Fruit fly (Drosophila melanogaster): ENCODE results near the gene Msh6.

The Msh6 gene

dm6 chr3L:15137790-15138189, 20.6 kb downstream of the Msh6 start:
- TF ChIP-seq CG4496 (GFP tag; IDR thresholded peaks at IDR 0.05) (no peak), D1 (tag; optimal IDR thresholded peaks at IDR 0.05) (no peak), CG10348 (GFP tag; IDR thresholded peaks at IDR 0.05) (no peak), gl (tag; optimal IDR thresholded peaks at IDR 0.05) (no peak), CG34367 (tag; optimal IDR thresholded peaks at IDR 0.05) (no peak), CG12605 (GFP tag; IDR thresholded peaks at IDR 0.05) (no peak), Snoo (tag; optimal IDR thresholded peaks at IDR 0.05) (no peak), rn (GFP tag; IDR thresholded peaks at IDR 0.05) (no peak), CG13204 (GFP tag; optimal IDR thresholded peaks at IDR 0.05) (no peak), CG17806 (tag; optimal IDR thresholded peaks at IDR 0.05) (no peak), CG9948 (tag; optimal IDR thresholded peaks at IDR 0.05) (no peak), fd96Ca (GFP tag; IDR thresholded peaks at IDR 0.05) (no peak), CG32121 (GFP tag; IDR thresholded peaks at IDR 0.05) (no peak), Pif1B (GFP tag; optimal IDR thresholded peaks at IDR 0.05) (no peak), CG8159 (tag; optimal IDR thresholded peaks at IDR 0.05) (no peak), EcR (GFP tag; optimal IDR thresholded peaks at IDR 0.05) (no peak)

DNA sequence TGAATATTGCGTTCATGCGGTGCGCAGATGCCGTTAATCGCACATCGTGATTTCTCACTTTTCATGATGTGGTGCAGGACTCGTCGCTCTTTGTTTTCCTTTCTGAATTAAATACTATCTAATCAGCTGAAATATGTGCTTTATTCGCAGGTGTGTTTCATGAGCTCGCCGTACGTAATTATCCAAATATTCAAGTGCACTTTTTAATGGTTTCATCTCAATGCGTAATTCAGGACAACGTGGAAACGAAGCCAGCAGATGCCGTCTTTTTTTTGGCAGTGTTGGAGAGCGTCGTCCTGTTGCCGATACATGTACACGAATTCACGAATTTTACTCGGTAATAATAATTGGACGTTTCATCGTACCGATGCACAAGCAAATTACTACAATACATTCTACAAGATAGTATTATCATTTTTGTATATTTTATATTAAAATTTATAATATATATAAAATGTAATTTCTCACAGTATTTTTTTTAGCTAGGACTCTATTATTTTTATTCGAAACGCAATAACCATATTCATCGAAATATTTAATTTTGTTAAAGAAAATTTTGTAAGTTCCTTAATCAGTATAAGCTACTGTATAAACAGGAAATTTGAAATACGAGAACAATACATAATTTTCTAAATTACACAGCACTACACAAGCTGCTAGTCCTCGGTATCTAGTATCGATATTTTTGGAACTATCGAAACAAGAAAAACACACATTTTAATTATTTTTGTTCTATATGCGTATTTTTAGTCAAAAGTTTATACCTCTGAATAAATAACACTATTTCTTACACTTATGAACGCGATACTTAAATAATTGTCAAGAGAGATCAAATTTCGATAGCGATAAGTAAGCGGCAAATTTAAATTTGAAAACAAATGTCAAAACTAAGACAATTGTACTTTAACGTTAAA, 21.4 kb downstream of the Msh6 start, which contains the start of gene CG12316:
Gene CG12316, minus strand, starts transcription at position 276 of the 914 bp plus-strand sequence.
- TF ChIP-seq CG17806 (tag; optimal IDR thresholded peaks at IDR 0.05) (peak; percentile 93), CG4496 (GFP tag; IDR thresholded peaks at IDR 0.05) (peak; percentile 94), CG32121 (GFP tag; IDR thresholded peaks at IDR 0.05) (peak; percentile 92), Ets98B (GFP tag; IDR thresholded peaks at IDR 0.05) (peak; percentile 89), CG34367 (tag; optimal IDR thresholded peaks at IDR 0.05) (peak; percentile 95), Snoo (tag; optimal IDR thresholded peaks at IDR 0.05) (peak; percentile 96), CG15710 (tag; optimal IDR thresholded peaks at IDR 0.05) (peak; percentile 94), CG9948 (tag; optimal IDR thresholded peaks at IDR 0.05) (peak; percentile 89), gl (tag; optimal IDR thresholded peaks at IDR 0.05) (peak; percentile 94), CG10348 (GFP tag; IDR thresholded peaks at IDR 0.05) (no peak), EcR (GFP tag; optimal IDR thresholded peaks at IDR 0.05) (peak; percentile 61), CG12605 (GFP tag; IDR thresholded peaks at IDR 0.05) (peak; percentile 89), D1 (tag; optimal IDR thresholded peaks at IDR 0.05) (peak; percentile 80), fd96Ca (GFP tag; IDR thresholded peaks at IDR 0.05) (peak; percentile 96), CG8159 (tag; optimal IDR thresholded peaks at IDR 0.05) (peak; percentile 95), Pif1B (GFP tag; optimal IDR thresholded peaks at IDR 0.05) (peak; percentile 97), CG8301 (tag; optimal IDR thresholded peaks at IDR 0.05) (peak; percentile 95), rn (GFP tag; IDR thresholded peaks at IDR 0.05) (peak; percentile 77), CG14655 (GFP tag; optimal IDR thresholded peaks at IDR 0.05) (peak; percentile 95), Pif1A (GFP tag; optimal IDR thresholded peaks at IDR 0.05) (peak; percentile 98), CG13204 (GFP tag; optimal IDR thresholded peaks at IDR 0.05) (peak; percentile 91)

DNA sequence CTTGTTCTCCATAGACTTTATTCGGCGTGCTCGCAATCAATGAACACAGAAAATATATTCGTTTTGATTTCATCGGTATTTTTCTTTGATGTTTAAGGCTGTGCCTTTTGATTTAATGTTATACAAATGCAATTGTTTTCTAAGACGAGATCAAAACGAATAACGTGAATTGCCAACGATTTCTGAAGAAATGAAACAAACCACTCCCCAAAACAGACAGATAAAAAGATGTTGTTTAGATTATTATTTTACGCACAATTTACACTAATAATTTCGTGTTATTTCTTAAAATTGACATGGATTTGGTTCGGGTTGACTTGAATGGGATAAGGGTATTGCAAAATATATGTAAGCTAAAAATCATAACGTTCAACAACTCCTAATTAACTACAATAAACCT, 27.1 kb downstream of the Msh6 start, which contains the start of gene CG13457:
Gene CG13457, minus strand, starts transcription at position 101 of the 400 bp plus-strand sequence.
- TF ChIP-seq D1 (tag; optimal IDR thresholded peaks at IDR 0.05) (no peak), CG4496 (GFP tag; IDR thresholded peaks at IDR 0.05) (no peak), CG15710 (tag; optimal IDR thresholded peaks at IDR 0.05) (no peak), Pif1A (GFP tag; optimal IDR thresholded peaks at IDR 0.05) (no peak), fd96Ca (GFP tag; IDR thresholded peaks at IDR 0.05) (no peak), CG9948 (tag; optimal IDR thresholded peaks at IDR 0.05) (no peak), CG8159 (tag; optimal IDR thresholded peaks at IDR 0.05) (no peak), rn (GFP tag; IDR thresholded peaks at IDR 0.05) (no peak), CG34367 (tag; optimal IDR thresholded peaks at IDR 0.05) (no peak), CG8301 (tag; optimal IDR thresholded peaks at IDR 0.05) (no peak), CG12605 (GFP tag; IDR thresholded peaks at IDR 0.05) (no peak), Ets98B (GFP tag; IDR thresholded peaks at IDR 0.05) (no peak), Pif1B (GFP tag; optimal IDR thresholded peaks at IDR 0.05) (no peak), CG13204 (GFP tag; optimal IDR thresholded peaks at IDR 0.05) (no peak), EcR (GFP tag; optimal IDR thresholded peaks at IDR 0.05) (no peak), CG10348 (GFP tag; IDR thresholded peaks at IDR 0.05) (no peak), CG32121 (GFP tag; IDR thresholded peaks at IDR 0.05) (no peak), gl (tag; optimal IDR thresholded peaks at IDR 0.05) (no peak), CG17806 (tag; optimal IDR thresholded peaks at IDR 0.05) (no peak)

DNA sequence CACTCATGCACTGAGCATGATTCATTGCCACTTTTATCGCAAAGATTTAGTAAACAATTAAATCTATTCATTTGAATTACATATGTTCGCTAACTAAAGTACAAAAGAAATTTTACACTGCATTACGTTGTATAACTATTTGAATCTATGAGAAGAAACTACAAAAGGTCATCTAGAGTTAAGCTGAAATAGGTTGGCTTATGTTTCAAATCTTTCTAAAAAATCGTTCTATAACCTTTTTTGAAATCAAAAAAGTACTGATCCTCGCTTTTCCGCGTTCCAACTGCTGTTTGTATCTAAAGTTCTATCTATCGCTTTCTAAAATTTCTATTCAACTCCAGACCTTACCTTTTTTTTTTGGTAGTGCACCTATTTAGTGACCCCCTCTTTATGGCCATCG, 32.6 kb downstream of the Msh6 start:
- TF ChIP-seq CG9948 (tag; optimal IDR thresholded peaks at IDR 0.05) (peak; percentile 30), Snoo (tag; optimal IDR thresholded peaks at IDR 0.05) (no peak), CG8301 (tag; optimal IDR thresholded peaks at IDR 0.05) (peak; percentile 51)

DNA sequence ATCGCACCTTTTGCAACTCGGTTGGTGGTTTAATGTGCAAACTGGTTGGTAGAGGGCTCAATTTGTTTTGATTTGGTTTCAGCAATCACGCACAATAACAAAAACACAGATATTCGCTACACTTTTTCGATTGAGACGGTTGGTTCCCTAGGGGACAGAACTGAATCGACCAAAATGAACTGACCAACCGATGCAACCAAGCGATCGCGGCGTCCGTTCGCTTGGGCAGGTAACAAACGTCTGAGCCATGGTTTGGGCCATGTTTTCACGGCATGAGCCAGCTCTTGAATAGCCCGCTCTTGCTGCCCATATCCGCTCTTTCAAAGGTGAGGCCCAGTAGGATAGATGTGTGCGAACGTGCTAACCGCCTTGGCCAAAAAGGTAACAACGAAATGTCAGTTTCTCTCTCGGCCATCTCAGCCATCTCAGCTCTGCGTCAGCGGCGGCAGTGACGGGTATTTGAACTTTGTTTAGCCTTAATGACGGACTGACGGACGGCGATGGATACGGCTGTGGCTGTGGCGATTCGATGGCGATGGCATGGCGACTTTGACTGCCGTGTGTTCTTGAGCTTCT, 33.2 kb downstream of the Msh6 start, which contains the start of gene CG16959:
Gene CG16959, minus strand, starts transcription at position 245 of the 576 bp plus-strand sequence.
- no peak for TF ChIP-seq CG8159 (tag; optimal IDR thresholded peaks at IDR 0.05)
- peak; percentile 74 for TF ChIP-seq CG13204 (GFP tag; optimal IDR thresholded peaks at IDR 0.05)
- peak; percentile 95 for TF ChIP-seq EcR (GFP tag; optimal IDR thresholded peaks at IDR 0.05)

Data from whole organism, pupa.